Fruit fly (Drosophila melanogaster) whole organism, embryonic: ENCODE measurements around the gene Send1.
A peak's percentile ranks its signal among the peaks of the same experiment; 100 is the strongest.

Experiments
- CG10366 ChIP-seq: fragments of 200-800 bp; sonication (Bioruptor generic); IDR thresholded peaks from 2 replicates; pipeline ENCODE4 v1.3.6; 2022; ENCODE audit warnings: missing biosample characterization, missing genetic modification characterization
- CG11504 ChIP-seq: fragments of 200-800 bp; sonication (Bioruptor generic); optimal IDR thresholded peaks from 3 replicates; lab custom pipeline; 2019; ENCODE audit warnings: missing biosample characterization, mild to moderate bottlenecking, missing genetic modification characterization, moderate library complexity
- CG11560 ChIP-seq: fragments of 200-800 bp; sonication (Bioruptor generic); IDR thresholded peaks from 3 replicates; pipeline ENCODE4 v1.3.6; 2022; ENCODE audit warnings: missing biosample characterization, missing genetic modification characterization
- CG12155 ChIP-seq: fragments of 200-800 bp; sonication (Bioruptor generic); optimal IDR thresholded peaks from 3 replicates; lab custom pipeline; 2016; ENCODE audit warnings: missing biosample characterization, missing genetic modification characterization
- CG14667 ChIP-seq: fragments of 200-800 bp; sonication (Bioruptor generic); IDR thresholded peaks from 2 replicates; pipeline ENCODE4 v1.3.6; 2022; ENCODE audit warnings: missing biosample characterization, missing genetic modification characterization
- CG15073 ChIP-seq: fragments of 200-800 bp; sonication (Bioruptor generic); optimal IDR thresholded peaks from 2 replicates; lab custom pipeline; 2016; ENCODE audit warnings: missing biosample characterization, missing genetic modification characterization
- CG16863 ChIP-seq: fragments of 200-800 bp; sonication (Bioruptor generic); optimal IDR thresholded peaks from 3 replicates; lab custom pipeline; 2016; ENCODE audit warnings: missing biosample characterization, missing genetic modification characterization
- CG17829 ChIP-seq: fragments of 200-800 bp; optimal IDR thresholded peaks from 2 replicates; lab custom pipeline; 2019; ENCODE audit warnings: missing biosample characterization, mild to moderate bottlenecking, missing genetic modification characterization, moderate library complexity
- CG3726 ChIP-seq: fragments of 200-800 bp; sonication (Bioruptor generic); IDR thresholded peaks from 3 replicates; pipeline ENCODE4, ENCODE4 v1.3.6; 2022; ENCODE audit warnings: missing biosample characterization, missing genetic modification characterization
- CG3838 ChIP-seq: fragments of 200-800 bp; sonication (Bioruptor generic); optimal IDR thresholded peaks from 3 replicates; lab custom pipeline; 2016; ENCODE audit warnings: missing biosample characterization, missing genetic modification characterization
- CG4282 ChIP-seq: fragments of 200-800 bp; sonication (Bioruptor generic); optimal IDR thresholded peaks from 2 replicates; lab custom pipeline; 2016; ENCODE audit warnings: missing biosample characterization, missing genetic modification characterization
- CG7745 ChIP-seq: fragments of 200-800 bp; sonication (Bioruptor generic); optimal IDR thresholded peaks from 2 replicates; lab custom pipeline; 2018; ENCODE audit warnings: missing biosample characterization, mild to moderate bottlenecking, missing genetic modification characterization, moderate library complexity
- D19A ChIP-seq: fragments of 200-800 bp; optimal IDR thresholded peaks from 3 replicates; lab custom pipeline; 2019; ENCODE audit warnings: missing biosample characterization, mild to moderate bottlenecking, missing genetic modification characterization, moderate library complexity
- E2f2 ChIP-seq: fragments of 200-800 bp; sonication (Bioruptor generic); IDR thresholded peaks from 2 replicates; pipeline ENCODE4 v1.3.6; 2022; ENCODE audit warnings: missing biosample characterization, missing genetic modification characterization
- Elba2 ChIP-seq: fragments of 200-800 bp; sonication (Bioruptor generic); optimal IDR thresholded peaks from 3 replicates; lab custom pipeline; 2016; ENCODE audit warnings: missing biosample characterization, missing genetic modification characterization
- Ets97D ChIP-seq: fragments of 200-800 bp; sonication (Bioruptor generic); optimal IDR thresholded peaks from 3 replicates; lab custom pipeline; 2016; ENCODE audit warnings: missing biosample characterization, missing genetic modification characterization
- HmgD ChIP-seq: fragments of 200-800 bp; sonication (Bioruptor generic); optimal IDR thresholded peaks from 3 replicates; lab custom pipeline; 2016; ENCODE audit warnings: missing biosample characterization, missing genetic modification characterization
- Hr51 ChIP-seq, 2 experiments: fragments of 200-800 bp; sonication (Bioruptor generic); optimal IDR thresholded peaks; 2 replicates in 1 of 2; 3 replicates in 1 of 2; lab custom pipeline; 2016 to 2018; ENCODE audit warnings: missing biosample characterization in 2 of 2, missing genetic modification characterization in 2 of 2, mild to moderate bottlenecking in 1 of 2, moderate library complexity in 1 of 2
- Lpt ChIP-seq: fragments of >200 bp; optimal IDR thresholded peaks from 2 replicates; lab custom pipeline; 2018; ENCODE audit warnings: missing biosample characterization, missing genetic modification characterization
- Nf-YC ChIP-seq: fragments of 200-800 bp; optimal IDR thresholded peaks from 3 replicates; lab custom pipeline; 2019; ENCODE audit warnings: missing biosample characterization, mild to moderate bottlenecking, missing genetic modification characterization, moderate library complexity
- Rfx ChIP-seq: fragments of 200-800 bp; sonication (Bioruptor generic); IDR thresholded peaks from 2 replicates; pipeline ENCODE4 v1.3.6; 2022; ENCODE audit warnings: missing biosample characterization, missing genetic modification characterization
- Sox102F ChIP-seq: fragments of 200-800 bp; sonication (Bioruptor generic); optimal IDR thresholded peaks from 2 replicates; lab custom pipeline; 2018; ENCODE audit warnings: missing biosample characterization, mild to moderate bottlenecking, missing genetic modification characterization, moderate library complexity
- ab ChIP-seq: fragments of 200-800 bp; sonication (Bioruptor generic); optimal IDR thresholded peaks from 2 replicates; lab custom pipeline; 2016; ENCODE audit warnings: missing biosample characterization, missing genetic modification characterization
- abd-A ChIP-seq: fragments of 200-800 bp; sonication (Bioruptor generic); optimal IDR thresholded peaks from 3 replicates; lab custom pipeline; 2019; ENCODE audit warnings: missing biosample characterization, mild to moderate bottlenecking, missing genetic modification characterization, moderate library complexity
- ase ChIP-seq: fragments of 200-800 bp; sonication (Bioruptor generic); IDR thresholded peaks from 3 replicates; pipeline ENCODE4 v1.3.6; 2022; ENCODE audit warnings: missing biosample characterization, missing genetic modification characterization
- br ChIP-seq: fragments of >200 bp; optimal IDR thresholded peaks from 2 replicates; lab custom pipeline; 2017
- bsh ChIP-seq, 2 experiments: fragments of 200-800 bp; sonication (Bioruptor generic); optimal IDR thresholded peaks; 2 replicates each; lab custom pipeline; 2017 to 2018; ENCODE audit warnings: mild to moderate bottlenecking in 2 of 2, missing biosample characterization in 2 of 2, missing genetic modification characterization in 2 of 2, moderate library complexity in 1 of 2
- chn ChIP-seq: fragments of 200-800 bp; sonication (Bioruptor generic); optimal IDR thresholded peaks from 2 replicates; lab custom pipeline; 2016; ENCODE audit warnings: missing biosample characterization, missing genetic modification characterization
- da ChIP-seq: fragments of 200-800 bp; sonication (Bioruptor generic); optimal IDR thresholded peaks from 2 replicates; lab custom pipeline; 2016; ENCODE audit warnings: missing biosample characterization, missing genetic modification characterization
- dmrt11E ChIP-seq: fragments of 200-800 bp; sonication (Bioruptor generic); optimal IDR thresholded peaks from 3 replicates; lab custom pipeline; 2018; ENCODE audit warnings: missing biosample characterization, mild to moderate bottlenecking, missing genetic modification characterization, moderate library complexity
- eyg ChIP-seq: fragments of 200-800 bp; sonication (Bioruptor generic); optimal IDR thresholded peaks from 3 replicates; lab custom pipeline; 2016; ENCODE audit warnings: missing biosample characterization, missing genetic modification characterization
- fd3F ChIP-seq: fragments of 200-800 bp; sonication (Bioruptor generic); optimal IDR thresholded peaks from 2 replicates; lab custom pipeline; 2018; ENCODE audit warnings: missing biosample characterization, mild to moderate bottlenecking, missing genetic modification characterization, moderate library complexity
- gem ChIP-seq: fragments of 200-800 bp; sonication (Bioruptor generic); optimal IDR thresholded peaks from 2 replicates; lab custom pipeline; 2019; ENCODE audit warnings: missing biosample characterization, mild to moderate bottlenecking, missing genetic modification characterization, moderate library complexity
- ind ChIP-seq: fragments of 200-800 bp; sonication (Bioruptor generic); optimal IDR thresholded peaks from 3 replicates; lab custom pipeline; 2016; ENCODE audit warnings: missing biosample characterization, missing genetic modification characterization
- nerfin-1 ChIP-seq: fragments of 200-800 bp; sonication (Bioruptor generic); optimal IDR thresholded peaks from 3 replicates; lab custom pipeline; 2019; ENCODE audit warnings: missing biosample characterization, mild to moderate bottlenecking, missing genetic modification characterization, moderate library complexity
- pros ChIP-seq: fragments of 200-800 bp; sonication (Bioruptor generic); optimal IDR thresholded peaks from 3 replicates; lab custom pipeline; 2019; ENCODE audit warnings: missing biosample characterization, mild to moderate bottlenecking, missing genetic modification characterization, moderate library complexity
- seq ChIP-seq: fragments of 200-800 bp; sonication (Bioruptor generic); IDR thresholded peaks from 2 replicates; pipeline ENCODE4 v1.3.6; 2022; ENCODE audit warnings: missing biosample characterization, missing genetic modification characterization
- sima ChIP-seq: fragments of 200-800 bp; sonication (Bioruptor generic); optimal IDR thresholded peaks from 2 replicates; lab custom pipeline; 2016; ENCODE audit warnings: missing biosample characterization, missing genetic modification characterization
- slou ChIP-seq: fragments of 200-800 bp; sonication (Bioruptor generic); optimal IDR thresholded peaks from 3 replicates; lab custom pipeline; 2016; ENCODE audit warnings: missing biosample characterization, missing genetic modification characterization
- slp2 ChIP-seq: fragments of 200-800 bp; sonication (Bioruptor generic); optimal IDR thresholded peaks from 2 replicates; lab custom pipeline; 2016; ENCODE audit warnings: missing biosample characterization, missing genetic modification characterization
- wek ChIP-seq: fragments of 200-800 bp; sonication (Bioruptor generic); optimal IDR thresholded peaks from 3 replicates; lab custom pipeline; 2018; ENCODE audit warnings: missing biosample characterization, mild to moderate bottlenecking, missing genetic modification characterization, moderate library complexity
- wor ChIP-seq: fragments of 200-800 bp; sonication (Bioruptor generic); IDR thresholded peaks from 2 replicates; pipeline ENCODE4 v1.3.6; 2022; ENCODE audit warnings: missing biosample characterization, missing genetic modification characterization
- zen2 ChIP-seq: fragments of 200-800 bp; sonication (Bioruptor generic); IDR thresholded peaks from 3 replicates; pipeline ENCODE4 v1.3.6; 2022; ENCODE audit warnings: missing biosample characterization, missing genetic modification characterization; ENCODE audit not compliant: partially characterized antibody

The Send1 gene

dm6 chr2L:2221649-2222150, 33.1 kb downstream of the Send1 start (continued):
- TF ChIP-seq Lpt (GFP tag; lab: Kevin White, UChicago) (no peak), CG14667 (GFP tag; lab: Robert Waterston, UW) (peak; percentile 96), ab (GFP tag; lab: Kevin White, UChicago) (peak; percentile 93), gem (tag; lab: Kevin White, UChicago) (peak; percentile 99), Ets97D (GFP tag; lab: Kevin White, UChicago) (peak; percentile 85), CG3726 (GFP tag; lab: Robert Waterston, UW) (peak; percentile 94), Nf-YC (tag; lab: Kevin White, UChicago) (peak; percentile 83), CG15073 (peak; percentile 76), CG11504 (tag; lab: Kevin White, UChicago) (peak; percentile 95), Hr51 (GFP tag; optimal IDR thresholded peaks at IDR 0.05; lab: Kevin White, UChicago) (peak; percentile 95 to 96), CG11560 (tag; lab: Robert Waterston, UW) (peak; percentile 92), ase (GFP tag; lab: Robert Waterston, UW) (peak; percentile 96), da (GFP tag; lab: Kevin White, UChicago) (peak; percentile 84), slou (GFP tag; lab: Kevin White, UChicago) (peak; percentile 92), eyg (GFP tag; lab: Kevin White, UChicago) (peak; percentile 92), CG4282 (GFP tag; lab: Kevin White, UChicago) (peak; percentile 86), sima (GFP tag; lab: Kevin White, UChicago) (peak; percentile 84), wek (GFP tag; lab: Kevin White, UChicago) (peak; percentile 84), CG3838 (GFP tag; lab: Kevin White, UChicago) (peak; percentile 83), CG10366 (peak; percentile 97), chn (GFP tag; lab: Kevin White, UChicago) (peak; percentile 97), CG12155 (GFP tag; lab: Kevin White, UChicago) (peak; percentile 93), Sox102F (GFP tag; lab: Kevin White, UChicago) (peak; percentile 97), fd3F (GFP tag; lab: Kevin White, UChicago) (peak; percentile 94), CG7745 (tag; lab: Kevin White, UChicago) (peak; percentile 57), D19A (peak; percentile 89), zen2 (no peak), CG16863 (GFP tag; lab: Kevin White, UChicago) (peak; percentile 92), nerfin-1 (tag; lab: Kevin White, UChicago) (peak; percentile 88), slp2 (peak; percentile 90), CG17829 (tag; lab: Kevin White, UChicago) (peak; percentile 95), E2f2 (peak; percentile 84), ind (GFP tag; lab: Kevin White, UChicago) (peak; percentile 94), dmrt11E (tag; lab: Kevin White, UChicago) (peak; percentile 89), bsh (GFP tag; optimal IDR thresholded peaks at IDR 0.05; lab: Kevin White, UChicago) (peak; percentile 95 to 96), pros (no peak), HmgD (GFP tag; lab: Kevin White, UChicago) (peak; percentile 81), br (lab: Kevin White, UChicago) (no peak), Elba2 (GFP tag; lab: Kevin White, UChicago) (peak; percentile 81), wor (GFP tag; lab: Robert Waterston, UW) (peak; percentile 92), Rfx (peak; percentile 99), abd-A (tag; lab: Kevin White, UChicago) (peak; percentile 48), seq (GFP tag; lab: Robert Waterston, UW) (peak; percentile 98)
